Worm (Caenorhabditis elegans): ENCODE data around the gene tmem-231.

DNA sequence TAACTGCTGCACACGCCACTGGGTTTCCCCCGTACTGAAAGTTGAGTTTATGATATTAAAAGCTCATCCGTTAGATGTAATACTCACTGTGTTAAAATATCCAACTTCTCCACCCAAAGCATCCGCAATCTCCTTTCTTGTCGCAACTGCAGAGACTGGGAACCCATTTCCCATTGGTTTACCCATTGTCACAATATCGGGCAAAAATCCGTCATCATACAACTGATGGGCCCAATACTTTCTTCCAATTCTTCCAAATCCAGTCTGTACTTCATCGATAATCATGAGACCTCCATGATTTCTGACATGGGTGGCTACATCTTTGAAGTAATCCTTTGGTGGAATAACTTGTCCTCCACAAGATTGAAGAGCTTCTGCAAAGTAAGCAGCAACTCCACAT, 23.3 kb downstream of the tmem-231 start:
- TF ChIP-seq tab-1 (GFP tag; IDR thresholded peaks at IDR 0.05): no peak
- TF ChIP-seq ztf-29 (GFP tag; IDR thresholded peaks at IDR 0.05): no peak
- no peak for TF ChIP-seq klf-2 (GFP tag; conservative IDR thresholded peaks at IDR 0.05)
- TF ChIP-seq ref-1 (GFP tag; conservative IDR thresholded peaks at IDR 0.05): no peak
- TF ChIP-seq ztf-23 (GFP tag; IDR thresholded peaks at IDR 0.05): no peak
- no peak for TF ChIP-seq med-1 (GFP tag; optimal IDR thresholded peaks at IDR 0.05; ENCODE audit: insufficient read depth)
- TF ChIP-seq T22C8.4 (GFP tag; IDR thresholded peaks at IDR 0.05): no peak
- no peak for TF ChIP-seq flt-1 (GFP tag; IDR thresholded peaks at IDR 0.05)

Measured in whole organism, midembryonic.